Fruit fly (Drosophila melanogaster) whole organism: Measurements from ENCODE around the gene Yod1.

ENCODE experiments used
- CG8478 ChIP-seq: fragments of >200 bp; optimal IDR thresholded peaks from 2 replicates; lab custom pipeline; 2018; ENCODE audit warnings: inconsistent platforms
- Dll ChIP-seq: fragments of >200 bp; optimal IDR thresholded peaks from 2 replicates; lab custom pipeline; 2017
- EcR ChIP-seq, 2 experiments: fragments of >200 bp; optimal IDR thresholded peaks; 2 replicates each; lab custom pipeline; 2017; ENCODE audit warnings: missing biosample characterization in 2 of 2, missing genetic modification characterization in 2 of 2, missing genetic modification reagents in 2 of 2
- pan ChIP-seq: fragments of >200 bp; optimal IDR thresholded peaks from 2 replicates; lab custom pipeline; 2017
- psq ChIP-seq: fragments of >200 bp; optimal IDR thresholded peaks from 2 replicates; lab custom pipeline; 2017
- usp ChIP-seq: fragments of >200 bp; optimal IDR thresholded peaks from 2 replicates; lab custom pipeline; 2017; ENCODE audit warnings: missing biosample characterization, missing genetic modification characterization, mixed read lengths

DNA sequence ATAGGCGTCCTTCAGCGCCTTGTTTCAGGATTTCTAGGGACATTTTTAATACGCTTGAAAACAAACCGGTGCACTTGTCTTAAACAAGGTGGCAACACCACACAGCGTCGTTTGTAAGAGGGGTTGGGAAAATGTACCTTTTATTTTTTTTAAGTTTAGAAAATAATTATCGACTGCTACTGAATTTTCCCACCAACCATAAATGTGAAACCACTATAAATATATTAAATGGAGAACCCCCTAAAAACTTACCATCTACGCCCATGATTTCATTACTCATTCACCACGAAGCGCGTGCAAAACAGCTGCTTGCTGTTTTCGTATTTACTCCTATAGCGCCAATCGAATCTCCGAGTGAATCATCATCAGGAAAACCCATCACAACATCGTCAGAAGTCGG, 5.6 kb downstream of the Yod1 start, which contains the start of the genes Tcs5 and CHMP2B:
- TF ChIP-seq usp (GFP tag; lab: Kevin White, UChicago) (no peak), EcR (GFP tag; optimal IDR thresholded peaks at IDR 0.05; lab: Kevin White, UChicago) (no peak), Dll (lab: Kevin White, UChicago) (no peak), pan (no peak), psq (lab: Kevin White, UChicago) (no peak), CG8478 (lab: Kevin White, UChicago) (no peak)
